Fruit fly (Drosophila melanogaster) whole organism, prepupa: ENCODE measurements around the gene CG13992.
A peak's percentile ranks its signal among the peaks of the same experiment; 100 is the strongest.

Source experiments
- CG11294 ChIP-seq: fragments of 200-800 bp; sonication (Bioruptor generic); IDR thresholded peaks from 2 replicates; pipeline ENCODE4 v1.3.6; 2022; ENCODE audit warnings: missing biosample characterization, missing genetic modification characterization
- CG11902 ChIP-seq: fragments of 200-800 bp; sonication (Bioruptor generic); optimal IDR thresholded peaks from 3 replicates; lab custom pipeline; 2016; ENCODE audit warnings: missing biosample characterization, missing genetic modification characterization
- CG3032 ChIP-seq: fragments of 200-800 bp; optimal IDR thresholded peaks from 2 replicates; lab custom pipeline; 2019; ENCODE audit warnings: missing biosample characterization, mild to moderate bottlenecking, missing genetic modification characterization, moderate library complexity
- CG31627 ChIP-seq: fragments of 200-800 bp; sonication (Bioruptor generic); optimal IDR thresholded peaks from 3 replicates; lab custom pipeline; 2016; ENCODE audit warnings: missing biosample characterization, missing genetic modification characterization
- CG34406 ChIP-seq: fragments of 200-800 bp; sonication (Bioruptor generic); optimal IDR thresholded peaks from 3 replicates; lab custom pipeline; 2016; ENCODE audit warnings: missing biosample characterization, missing genetic modification characterization
- CG4318 ChIP-seq: fragments of 200-800 bp; sonication (Bioruptor generic); optimal IDR thresholded peaks from 3 replicates; lab custom pipeline; 2017; ENCODE audit warnings: missing biosample characterization, mild to moderate bottlenecking, missing genetic modification characterization
- CG6276 ChIP-seq: fragments of 200-800 bp; sonication (Bioruptor generic); optimal IDR thresholded peaks from 2 replicates; lab custom pipeline; 2017; ENCODE audit warnings: missing biosample characterization, mild to moderate bottlenecking, missing genetic modification characterization
- CG6792 ChIP-seq: fragments of 200-800 bp; sonication (Bioruptor generic); optimal IDR thresholded peaks from 3 replicates; lab custom pipeline; 2016; ENCODE audit warnings: missing biosample characterization, missing genetic modification characterization
- CG7368 ChIP-seq: fragments of 200-800 bp; sonication (Bioruptor generic); optimal IDR thresholded peaks from 3 replicates; lab custom pipeline; 2016; ENCODE audit warnings: missing biosample characterization, missing genetic modification characterization
- CG8119 ChIP-seq: fragments of 200-800 bp; sonication (Bioruptor generic); IDR thresholded peaks from 3 replicates; pipeline ENCODE4 v1.3.6; 2022; ENCODE audit warnings: missing biosample characterization, missing genetic modification characterization
- CG8319 ChIP-seq: fragments of 200-800 bp; sonication (Bioruptor generic); optimal IDR thresholded peaks from 3 replicates; lab custom pipeline; 2016; ENCODE audit warnings: missing biosample characterization, missing genetic modification characterization
- CG9139 ChIP-seq: fragments of 200-800 bp; sonication (Bioruptor generic); optimal IDR thresholded peaks from 3 replicates; lab custom pipeline; 2017; ENCODE audit warnings: missing biosample characterization, mild to moderate bottlenecking, missing genetic modification characterization
- Eip78C ChIP-seq: fragments of 200-800 bp; sonication (Bioruptor generic); peaks from one replicate; lab custom pipeline; 2016; ENCODE audit warnings: missing biosample characterization, missing genetic modification characterization
- Ets21C ChIP-seq: fragments of 200-800 bp; sonication (Bioruptor generic); optimal IDR thresholded peaks from 3 replicates; lab custom pipeline; 2016; ENCODE audit warnings: missing biosample characterization, missing genetic modification characterization
- Hr38 ChIP-seq: sonication (Bioruptor generic); optimal IDR thresholded peaks from 2 replicates; lab custom pipeline; 2016; ENCODE audit warnings: missing biosample characterization, missing genetic modification characterization
- Hr39 ChIP-seq: fragments of 200-800 bp; sonication (Bioruptor generic); optimal IDR thresholded peaks from 2 replicates; lab custom pipeline; 2016; ENCODE audit warnings: missing biosample characterization, missing genetic modification characterization
- Smox ChIP-seq: fragments of 200-800 bp; sonication (Bioruptor generic); optimal IDR thresholded peaks from 3 replicates; lab custom pipeline; 2016; ENCODE audit warnings: missing biosample characterization, missing genetic modification characterization
- Sox102F ChIP-seq: fragments of 200-800 bp; sonication (Bioruptor generic); optimal IDR thresholded peaks from 2 replicates; lab custom pipeline; 2016; ENCODE audit warnings: missing biosample characterization, mild to moderate bottlenecking, missing genetic modification characterization
- achi ChIP-seq: fragments of 200-800 bp; sonication (Bioruptor generic); optimal IDR thresholded peaks from 3 replicates; lab custom pipeline; 2016; ENCODE audit warnings: missing biosample characterization, missing genetic modification characterization
- dac ChIP-seq: fragments of 200-800 bp; sonication (Bioruptor generic); optimal IDR thresholded peaks from 2 replicates; lab custom pipeline; 2017; ENCODE audit warnings: missing biosample characterization, mild to moderate bottlenecking, missing genetic modification characterization
- dsx ChIP-seq: fragments of 200-800 bp; optimal IDR thresholded peaks from 3 replicates; lab custom pipeline; 2019; ENCODE audit warnings: missing biosample characterization, mild to moderate bottlenecking, missing genetic modification characterization, moderate library complexity; ENCODE audit not compliant: poor library complexity, severe bottlenecking
- eg ChIP-seq: fragments of 200-800 bp; sonication (Bioruptor generic); IDR thresholded peaks from 3 replicates; pipeline ENCODE4 v1.3.6; 2022; ENCODE audit warnings: missing biosample characterization, missing genetic modification characterization
- esn ChIP-seq: fragments of 200-800 bp; sonication (Bioruptor generic); optimal IDR thresholded peaks from 2 replicates; lab custom pipeline; 2016; ENCODE audit warnings: missing biosample characterization, mild to moderate bottlenecking, missing genetic modification characterization, moderate library complexity
- fd59A ChIP-seq: fragments of 200-800 bp; sonication (Bioruptor generic); optimal IDR thresholded peaks from 2 replicates; lab custom pipeline; 2017; ENCODE audit warnings: missing biosample characterization, mild to moderate bottlenecking, missing genetic modification characterization, missing genetic modification reagents
- salr ChIP-seq, 2 experiments: fragments of 200-800 bp; sonication (Bioruptor generic); optimal IDR thresholded peaks; 3 replicates each; lab custom pipeline; 2016 to 2018; ENCODE audit warnings: missing biosample characterization in 2 of 2, missing genetic modification characterization in 2 of 2, mild to moderate bottlenecking in 1 of 2
- spab ChIP-seq: fragments of 200-800 bp; sonication (Bioruptor generic); optimal IDR thresholded peaks from 2 replicates; lab custom pipeline; 2017; ENCODE audit warnings: missing biosample characterization, mild to moderate bottlenecking, missing genetic modification characterization, missing genetic modification reagents
- svp ChIP-seq: fragments of 200-800 bp; sonication (Bioruptor generic); peaks from one replicate; lab custom pipeline; 2016; ENCODE audit warnings: missing biosample characterization, missing genetic modification characterization
- topi ChIP-seq: fragments of 200-800 bp; sonication (Bioruptor generic); optimal IDR thresholded peaks from 3 replicates; lab custom pipeline; 2016; ENCODE audit warnings: missing biosample characterization, missing genetic modification characterization

CG13992 gene

DNA sequence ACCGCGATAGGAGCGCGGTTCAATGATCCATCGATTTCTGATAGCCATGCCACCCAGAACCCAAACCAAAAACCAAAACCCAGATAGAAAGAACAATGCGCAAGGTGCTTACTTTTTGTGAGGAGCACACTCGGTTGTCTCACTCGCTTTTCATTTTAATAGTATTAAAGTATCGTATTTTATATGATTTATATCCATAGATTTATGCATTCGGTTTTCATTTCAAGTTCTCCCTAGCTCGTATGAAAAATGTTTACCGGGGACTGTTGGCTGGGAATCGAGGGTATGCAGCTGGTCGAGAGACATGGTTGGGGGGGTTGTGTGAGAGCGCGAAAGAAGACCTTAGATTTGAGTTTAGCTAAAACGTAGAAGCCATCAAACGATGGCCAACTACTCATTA lies 4.5 kb upstream of the CG13992 start (continued):
- no peak for TF ChIP-seq salr (GFP tag; optimal IDR thresholded peaks at IDR 0.05; lab: Kevin White, UChicago)
- peak; percentile 47 for TF ChIP-seq Hr39 (GFP tag; lab: Kevin White, UChicago)
- TF ChIP-seq Smox (GFP tag; lab: Kevin White, UChicago): peak; percentile 50
- TF ChIP-seq topi (GFP tag; lab: Kevin White, UChicago): peak; percentile 47
- TF ChIP-seq CG8319 (GFP tag; lab: Kevin White, UChicago): no peak
- TF ChIP-seq svp (GFP tag; lab: Kevin White, UChicago): peak; percentile 84
- no peak for TF ChIP-seq Hr38 (GFP tag; lab: Kevin White, UChicago)
- TF ChIP-seq CG7368 (GFP tag; lab: Kevin White, UChicago): no peak
- TF ChIP-seq CG3032 (tag; lab: Kevin White, UChicago): no peak
- TF ChIP-seq achi: no peak
- no peak for TF ChIP-seq CG6792 (GFP tag; lab: Kevin White, UChicago)
- TF ChIP-seq CG6276 (GFP tag; lab: Kevin White, UChicago): no peak

DNA sequence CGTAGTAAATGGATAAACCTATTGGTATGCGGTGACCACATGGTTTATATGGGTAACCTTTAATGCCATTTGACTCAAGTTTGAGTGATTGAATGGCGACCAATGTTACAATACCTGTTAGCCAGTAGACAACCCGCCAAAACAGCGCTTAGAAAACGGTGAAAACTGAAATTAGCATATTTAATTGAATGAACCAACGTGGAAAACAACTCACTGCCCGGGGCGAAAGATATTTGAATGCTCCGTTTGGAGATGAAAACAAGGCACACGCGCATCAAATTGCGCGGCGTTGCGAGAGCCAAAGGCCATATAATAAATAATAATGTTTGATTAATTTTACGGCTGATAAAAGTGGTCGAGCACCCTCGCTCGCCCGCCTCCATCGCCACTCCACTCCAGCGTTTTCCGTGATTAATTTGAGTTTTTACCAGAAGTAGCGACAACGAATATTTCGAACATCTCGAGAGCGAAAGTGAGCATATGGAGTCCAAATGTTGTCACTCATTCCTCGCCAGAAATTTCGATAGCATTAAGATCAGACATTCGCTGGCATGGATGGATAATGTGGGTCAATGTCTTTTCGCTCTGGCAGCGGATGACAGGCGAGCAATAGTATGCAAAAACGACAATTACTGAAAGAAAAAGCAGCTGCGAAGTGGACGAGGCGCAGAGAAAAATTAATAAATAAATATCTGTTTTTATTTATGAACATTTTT lies 3.7 kb upstream of the CG13992 start:
- TF ChIP-seq svp (GFP tag; lab: Kevin White, UChicago) (peak; percentile 96), Hr38 (GFP tag; lab: Kevin White, UChicago) (no peak), Eip78C (GFP tag; lab: Kevin White, UChicago) (peak; percentile 41)

DNA sequence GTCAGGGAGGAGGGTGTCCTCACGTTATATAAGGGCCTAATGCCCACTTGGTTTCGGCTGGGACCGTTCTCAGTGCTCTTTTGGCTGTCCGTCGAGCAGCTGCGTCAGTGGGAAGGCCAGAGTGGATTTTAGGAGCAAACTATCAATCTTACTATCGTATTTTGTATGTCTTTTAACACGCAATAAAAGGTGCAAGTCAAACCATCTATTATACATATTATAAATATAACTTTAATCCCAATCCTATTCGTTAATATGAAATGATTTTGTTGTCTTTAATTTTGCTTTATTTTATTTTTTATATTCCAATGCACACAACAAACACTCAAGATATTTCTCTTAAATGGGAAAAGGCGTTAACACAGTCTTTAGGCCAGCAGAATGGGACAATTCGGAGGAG lies 2.0 kb upstream of the CG13992 start, which contains the start of gene Ucp4B:
TSS of gene Ucp4B (plus strand) at position 301 of the 400 bp plus-strand sequence.
- TF ChIP-seq CG31627 (GFP tag; lab: Kevin White, UChicago): no peak
- no peak for TF ChIP-seq CG34406 (GFP tag; lab: Kevin White, UChicago)
- no peak for TF ChIP-seq Eip78C (GFP tag; lab: Kevin White, UChicago)

DNA sequence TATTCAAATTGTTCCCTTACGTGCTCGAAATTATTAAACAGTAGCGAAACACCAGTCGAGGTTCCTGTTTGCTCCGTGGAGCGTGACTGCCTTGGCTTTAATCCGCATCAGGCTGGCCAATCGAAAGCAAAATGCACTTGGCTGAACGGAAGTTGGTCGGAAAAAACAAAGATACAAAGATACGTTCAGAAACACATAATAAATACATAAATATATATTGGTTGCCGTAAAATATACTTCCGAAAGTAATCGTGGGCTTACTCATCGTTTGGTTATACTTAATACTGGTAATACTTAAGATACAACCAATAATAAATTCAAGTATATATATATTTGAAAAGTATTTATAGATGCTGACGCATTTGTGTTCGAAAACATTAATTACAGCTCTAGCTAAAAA lies 2.7 kb downstream of the CG13992 start, which contains the start of gene psd:
TSS of gene psd (minus strand) at position 101 of the 400 bp plus-strand sequence.
- no peak for TF ChIP-seq dsx (GFP tag; lab: Kevin White, UChicago)
- TF ChIP-seq CG4318 (GFP tag; lab: Kevin White, UChicago): no peak
- no peak for TF ChIP-seq esn (GFP tag; lab: Kevin White, UChicago)
- no peak for TF ChIP-seq CG9139 (GFP tag; lab: Kevin White, UChicago)
- no peak for TF ChIP-seq CG11902 (GFP tag; lab: Kevin White, UChicago)
- TF ChIP-seq CG7368 (GFP tag; lab: Kevin White, UChicago): no peak
- TF ChIP-seq Sox102F: no peak
- peak; percentile 48 for TF ChIP-seq Eip78C (GFP tag; lab: Kevin White, UChicago)

DNA sequence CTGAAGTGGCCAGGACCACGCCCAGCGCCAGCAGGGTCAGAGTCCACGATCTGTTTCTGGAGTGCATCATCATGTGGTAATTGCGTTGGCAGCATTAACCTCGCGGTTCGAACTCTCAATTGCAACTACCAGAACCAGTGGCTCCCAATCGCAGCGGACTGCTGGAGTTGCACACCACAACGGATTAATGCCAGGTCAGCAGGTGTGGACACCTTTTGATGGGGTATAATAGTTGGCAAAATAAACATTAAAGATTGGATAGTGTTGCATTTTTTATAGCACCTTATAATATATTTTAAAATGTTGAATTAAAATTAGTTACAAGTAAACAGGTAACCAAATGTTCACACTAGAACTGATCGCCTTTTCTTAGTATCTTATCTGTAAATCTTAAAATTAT lies 3.3 kb downstream of the CG13992 start:
- TF ChIP-seq dac (no peak), spab (no peak), CG8119 (no peak), CG9139 (GFP tag; lab: Kevin White, UChicago) (no peak)

dm6 chr2L:5963251-5963650 lies 4.3 kb downstream of the CG13992 start:
- no peak for TF ChIP-seq Ets21C (GFP tag; lab: Kevin White, UChicago)
- TF ChIP-seq fd59A: no peak
- no peak for TF ChIP-seq salr (GFP tag; optimal IDR thresholded peaks at IDR 0.05; lab: Kevin White, UChicago)
- no peak for TF ChIP-seq CG6792 (GFP tag; lab: Kevin White, UChicago)
- no peak for TF ChIP-seq eg
- no peak for TF ChIP-seq Smox (GFP tag; lab: Kevin White, UChicago)
- TF ChIP-seq CG11294 (GFP tag; lab: Robert Waterston, UW): no peak
- TF ChIP-seq, all 60 proteins: peak for 0
